Worm (Caenorhabditis elegans) whole organism, young adult: Measurements from ENCODE around the gene mpk-1.

ENCODE experiments used
- B0019.2 ChIP-seq: fragments of 200-800 bp; sonication (Bioruptor generic); conservative IDR thresholded peaks from 2 replicates; pipeline ENCODE4 v1.3.6; 2022; ENCODE audit warnings: missing genetic modification reagents, missing genetic modification characterization, missing compliant biosample characterization
- C17E4.6 ChIP-seq: fragments of 200-800 bp; sonication (Bioruptor generic); IDR thresholded peaks from 2 replicates; pipeline ENCODE4 v1.3.6; 2022; ENCODE audit warnings: missing genetic modification reagents, missing genetic modification characterization, missing compliant biosample characterization
- F10E7.11 ChIP-seq: sonication (generic microtip); optimal IDR thresholded peaks from 2 replicates; lab custom pipeline; 2017; ENCODE audit warnings: mild to moderate bottlenecking, missing genetic modification characterization, moderate library complexity, missing compliant biosample characterization
- F23B12.7 ChIP-seq: sonication (generic microtip); optimal IDR thresholded peaks from 2 replicates; lab custom pipeline; 2017; ENCODE audit warnings: missing genetic modification characterization, mild to moderate bottlenecking, missing compliant biosample characterization, antibody characterized with exemption, moderate library complexity; ENCODE audit not compliant: insufficient read depth
- F49E8.2 ChIP-seq: sonication (generic microtip); optimal IDR thresholded peaks from 3 replicates; lab custom pipeline; 2017; ENCODE audit warnings: missing genetic modification characterization, mild to moderate bottlenecking, missing compliant biosample characterization, antibody characterized with exemption, moderate library complexity; ENCODE audit not compliant: insufficient read depth
- F55B11.4 ChIP-seq: sonication (generic microtip); optimal IDR thresholded peaks from 2 replicates; lab custom pipeline; 2016; ENCODE audit warnings: missing compliant biosample characterization, missing genetic modification characterization, borderline replicate concordance; ENCODE audit not compliant: insufficient read depth
- F57C9.4 ChIP-seq: sonication (generic microtip); optimal IDR thresholded peaks from 2 replicates; lab custom pipeline; 2017; ENCODE audit warnings: mild to moderate bottlenecking, missing genetic modification characterization, missing compliant biosample characterization
- K12H6.12 ChIP-seq: fragments of 200-800 bp; sonication (Bioruptor generic); optimal IDR thresholded peaks from 2 replicates; lab custom pipeline; 2018; ENCODE audit warnings: mild to moderate bottlenecking, missing genetic modification characterization, missing compliant biosample characterization
- T26A5.8 ChIP-seq: sonication (generic microtip); optimal IDR thresholded peaks from 2 replicates; lab custom pipeline; 2016; ENCODE audit warnings: missing genetic modification characterization, missing compliant biosample characterization
- ama-1 ChIP-seq, 3 experiments: fragments of 150-350 bp in 1 of 3; sonication (generic microtip) in 2 of 3; optimal IDR thresholded peaks; 2 replicates each; lab custom pipeline; 2014 to 2018; ENCODE audit warnings: missing biosample characterization in 2 of 3, missing genetic modification characterization in 2 of 3, missing genetic modification reagents in 2 of 3
- aptf-2 ChIP-seq: fragments of 200-800 bp; sonication (Bioruptor generic); conservative IDR thresholded peaks from 2 replicates; pipeline ENCODE4 v1.3.6; 2022; ENCODE audit warnings: missing genetic modification reagents, missing genetic modification characterization, missing compliant biosample characterization
- attf-5 ChIP-seq: fragments of 200-800 bp; sonication (Bioruptor generic); optimal IDR thresholded peaks from 2 replicates; lab custom pipeline; 2018; ENCODE audit warnings: mild to moderate bottlenecking, missing genetic modification characterization, missing compliant biosample characterization
- ccch-3 ChIP-seq: fragments of 200-800 bp; sonication (Bioruptor generic); optimal IDR thresholded peaks from 2 replicates; lab custom pipeline; 2018; ENCODE audit warnings: mild to moderate bottlenecking, missing genetic modification characterization, missing compliant biosample characterization
- ceh-58 ChIP-seq: fragments of 200-800 bp; sonication (Bioruptor generic); IDR thresholded peaks from 2 replicates; pipeline ENCODE4 v1.3.6; 2022; ENCODE audit warnings: missing genetic modification characterization, missing compliant biosample characterization
- dpff-1 ChIP-seq: sonication (generic microtip); optimal IDR thresholded peaks from 2 replicates; lab custom pipeline; 2017; ENCODE audit warnings: mild to moderate bottlenecking, missing genetic modification characterization, missing compliant biosample characterization
- efl-1 ChIP-seq: fragments of 150-350 bp; optimal IDR thresholded peaks from 2 replicates; lab custom pipeline; 2014; ENCODE audit warnings: missing biosample characterization, missing genetic modification reagents, missing genetic modification characterization
- egrh-3 ChIP-seq: fragments of 200-800 bp; sonication (Bioruptor generic); IDR thresholded peaks from 2 replicates; pipeline ENCODE4 v1.3.6; 2022; ENCODE audit warnings: missing genetic modification reagents, missing genetic modification characterization, missing compliant biosample characterization
- ekl-4 ChIP-seq: fragments of 200-800 bp; sonication (Bioruptor generic); IDR thresholded peaks from 2 replicates; pipeline ENCODE4 v1.3.6; 2022; ENCODE audit warnings: missing genetic modification reagents, missing genetic modification characterization, missing compliant biosample characterization
- hlh-12 ChIP-seq: sonication (generic microtip); optimal IDR thresholded peaks from 2 replicates; lab custom pipeline; 2016; ENCODE audit warnings: missing genetic modification characterization, missing compliant biosample characterization
- hmg-20 ChIP-seq: fragments of 200-800 bp; sonication (Bioruptor generic); IDR thresholded peaks from 2 replicates; pipeline ENCODE4 v1.3.6; 2022; ENCODE audit warnings: missing genetic modification reagents, missing genetic modification characterization, missing compliant biosample characterization
- let-607 ChIP-seq, 2 experiments: fragments of 200-800 bp in 1 of 2; sonication (Bioruptor generic) in 1 of 2; sonication (generic microtip) in 1 of 2; optimal IDR thresholded peaks; 2 replicates each; lab custom pipeline; 2016 to 2018; ENCODE audit warnings: mild to moderate bottlenecking in 2 of 2, missing compliant biosample characterization in 2 of 2, missing genetic modification characterization in 2 of 2, moderate library complexity in 2 of 2, missing genotype in 1 of 2
- lin-26 ChIP-seq: fragments of 200-800 bp; sonication (Bioruptor generic); IDR thresholded peaks from 2 replicates; pipeline ENCODE4 v1.3.6; 2022; ENCODE audit warnings: missing genetic modification reagents, missing genetic modification characterization, missing compliant biosample characterization
- lin-54 ChIP-seq: fragments of 200-800 bp; sonication (Bioruptor generic); optimal IDR thresholded peaks from 2 replicates; lab custom pipeline; 2018; ENCODE audit warnings: mild to moderate bottlenecking, missing genetic modification characterization, missing compliant biosample characterization
- lir-1 ChIP-seq: fragments of 200-800 bp; sonication (Bioruptor generic); conservative IDR thresholded peaks from 2 replicates; pipeline ENCODE4 v1.3.6; 2022; ENCODE audit warnings: missing genetic modification reagents, missing genetic modification characterization, missing compliant biosample characterization
- madf-10 ChIP-seq: sonication (generic microtip); optimal IDR thresholded peaks from 2 replicates; lab custom pipeline; 2016; ENCODE audit warnings: mild to moderate bottlenecking, missing genetic modification characterization, missing compliant biosample characterization
- madf-6 ChIP-seq: fragments of 200-800 bp; sonication (Bioruptor generic); IDR thresholded peaks from 2 replicates; pipeline ENCODE4 v1.3.6; 2022; ENCODE audit warnings: missing genetic modification reagents, missing genetic modification characterization, missing compliant biosample characterization
- mes-4 ChIP-seq: sonication (generic microtip); optimal IDR thresholded peaks from 2 replicates; lab custom pipeline; 2016; ENCODE audit warnings: missing genotype, missing genetic modification characterization, missing compliant biosample characterization
- nfya-2 ChIP-seq: fragments of 200-800 bp; sonication (Bioruptor generic); IDR thresholded peaks from 2 replicates; pipeline ENCODE4 v1.3.6; 2022; ENCODE audit warnings: missing genetic modification reagents, missing genetic modification characterization, missing compliant biosample characterization
- nfyb-1 ChIP-seq: fragments of 200-800 bp; sonication (Bioruptor generic); IDR thresholded peaks from 2 replicates; pipeline ENCODE4 v1.3.6; 2022; ENCODE audit warnings: missing genetic modification reagents, missing genetic modification characterization, missing compliant biosample characterization
- nhr-80 ChIP-seq: sonication (generic microtip); optimal IDR thresholded peaks from 2 replicates; lab custom pipeline; 2016; ENCODE audit warnings: missing genetic modification characterization, missing compliant biosample characterization
- nhr-90 ChIP-seq: sonication (generic microtip); optimal IDR thresholded peaks from 2 replicates; lab custom pipeline; 2016; ENCODE audit warnings: missing genotype, mild to moderate bottlenecking, missing genetic modification characterization, missing compliant biosample characterization
- rcor-1 ChIP-seq: fragments of 200-800 bp; sonication (Bioruptor generic); IDR thresholded peaks from 2 replicates; pipeline ENCODE4 v1.3.6; 2022; ENCODE audit warnings: missing genetic modification reagents, missing genetic modification characterization, missing compliant biosample characterization
- repo-1 ChIP-seq: sonication (generic microtip); optimal IDR thresholded peaks from 2 replicates; lab custom pipeline; 2017; ENCODE audit warnings: mild to moderate bottlenecking, missing genetic modification characterization, missing compliant biosample characterization
- rpc-1 ChIP-seq, 2 experiments: fragments of 150-350 bp in 1 of 2; sonication (generic microtip) in 1 of 2; optimal IDR thresholded peaks; 2 replicates each; lab custom pipeline; 2014 to 2018; ENCODE audit warnings: missing biosample characterization in 1 of 2, missing genetic modification characterization in 1 of 2, missing genetic modification reagents in 1 of 2, missing genotype in 1 of 2
- sdz-38 ChIP-seq: sonication (generic microtip); optimal IDR thresholded peaks from 2 replicates; lab custom pipeline; 2016; ENCODE audit warnings: missing genotype, missing genetic modification characterization, missing compliant biosample characterization
- somi-1 ChIP-seq: fragments of 200-800 bp; sonication (Bioruptor generic); optimal IDR thresholded peaks from 2 replicates; lab custom pipeline; 2018; ENCODE audit warnings: mild to moderate bottlenecking, missing genetic modification characterization, missing compliant biosample characterization
- unc-62 ChIP-seq: fragments of 150-350 bp; optimal IDR thresholded peaks from 2 replicates; lab custom pipeline; 2014; ENCODE audit warnings: missing biosample characterization, missing genetic modification reagents, missing genetic modification characterization
- ztf-18 ChIP-seq: sonication (generic microtip); optimal IDR thresholded peaks from 2 replicates; lab custom pipeline; 2016; ENCODE audit warnings: missing genotype, mild to moderate bottlenecking, missing genetic modification characterization, missing compliant biosample characterization

The mpk-1 gene

ce11 chrIII:4190241-4190640 is 37.7 kb downstream of the mpk-1 start, which contains the start of gene spp-28:
spp-28 (minus strand) TSS chrIII:4190341.
- TF ChIP-seq aptf-2 (GFP tag; lab: Robert Waterston, UW), result no peak
- no peak for TF ChIP-seq unc-62 (GFP tag; lab: Kevin White, UChicago)
- no peak for TF ChIP-seq F55B11.4
- no peak for TF ChIP-seq hlh-12
- TF ChIP-seq hmg-20, result no peak
- TF ChIP-seq attf-5, result no peak

ce11 chrIII:4189602-4190001 is 38.3 kb downstream of the mpk-1 start:
- TF ChIP-seq F10E7.11 (no peak), mes-4 (tag; lab: Kevin White, UChicago) (no peak), T26A5.8 (tag; lab: Kevin White, UChicago) (no peak), madf-6 (GFP tag; lab: Robert Waterston, UW) (no peak), F57C9.4 (no peak), egrh-3 (GFP tag; lab: Robert Waterston, UW) (no peak), sdz-38 (tag; lab: Kevin White, UChicago) (no peak), nfya-2 (no peak), rpc-1 (optimal IDR thresholded peaks at IDR 0.05; lab: Kevin White, UChicago) (no peak), rpc-1 (tag; optimal IDR thresholded peaks at IDR 0.05; lab: Kevin White, UChicago) (no peak), F55B11.4 (no peak), ccch-3 (GFP tag; lab: Kevin White, UChicago) (no peak), somi-1 (GFP tag; lab: Kevin White, UChicago) (no peak), rcor-1 (GFP tag; lab: Robert Waterston, UW) (no peak), ama-1 (optimal IDR thresholded peaks at IDR 0.05; lab: Kevin White, UChicago) (no peak), ama-1 (GFP tag; optimal IDR thresholded peaks at IDR 0.05; lab: Kevin White, UChicago) (no peak), nfyb-1 (no peak), dpff-1 (tag; lab: Kevin White, UChicago) (no peak)

ce11 chrIII:4187845-4188244 is 40.1 kb downstream of the mpk-1 start, which contains the start of gene R74.2:
R74.2 (plus strand) TSS chrIII:4188160.
- no peak for TF ChIP-seq K12H6.12 (tag; lab: Kevin White, UChicago)
- no peak for TF ChIP-seq rpc-1 (optimal IDR thresholded peaks at IDR 0.05; lab: Kevin White, UChicago)
- no peak for TF ChIP-seq rpc-1 (tag; optimal IDR thresholded peaks at IDR 0.05; lab: Kevin White, UChicago)
- TF ChIP-seq efl-1 (GFP tag; lab: Kevin White, UChicago), result no peak
- TF ChIP-seq F23B12.7, result no peak
- no peak for TF ChIP-seq ekl-4 (GFP tag; lab: Robert Waterston, UW)
- TF ChIP-seq F10E7.11, result no peak
- TF ChIP-seq F49E8.2 (tag; lab: Kevin White, UChicago), result no peak
- no peak for TF ChIP-seq lin-26
- TF ChIP-seq ceh-58 (GFP tag; lab: Robert Waterston, UW), result no peak
- TF ChIP-seq C17E4.6 (GFP tag; lab: Robert Waterston, UW), result no peak
- TF ChIP-seq F55B11.4, result no peak
- no peak for TF ChIP-seq nhr-90 (tag; lab: Kevin White, UChicago)
- TF ChIP-seq nfyb-1, result no peak
- no peak for TF ChIP-seq B0019.2
- TF ChIP-seq lin-54 (GFP tag; lab: Kevin White, UChicago), result no peak

- TF ChIP-seq nhr-80 (tag; lab: Kevin White, UChicago) (peak; percentile 48), madf-10 (tag; lab: Kevin White, UChicago) (no peak), sdz-38 (tag; lab: Kevin White, UChicago) (no peak), ztf-18 (tag; lab: Kevin White, UChicago) (no peak), let-607 (tag; optimal IDR thresholded peaks at IDR 0.05; lab: Kevin White, UChicago) (peak; percentile 87 to 92), repo-1 (tag; lab: Kevin White, UChicago) (no peak), lir-1 (GFP tag; lab: Robert Waterston, UW) (no peak)
These were observed 41.1 kb downstream of the mpk-1 start, which contains the start of gene lars-1 for ce11 chrIII:4186751-4187309. lars-1 (minus strand) TSS chrIII:4186801.
